Worm (Caenorhabditis elegans) whole organism, mixed stage, embryonic: Measurements from ENCODE around the gene dhs-31.

Experiments
- ces-1 ChIP-seq: fragments of 150-350 bp; optimal IDR thresholded peaks from 2 replicates; lab custom pipeline; 2014; ENCODE audit warnings: missing biosample characterization, missing genetic modification reagents, missing genetic modification characterization
- elt-1 ChIP-seq: sonication (generic microtip); optimal IDR thresholded peaks from 2 replicates; lab custom pipeline; 2017; ENCODE audit warnings: missing genetic modification characterization, mild to moderate bottlenecking, missing compliant biosample characterization, antibody characterized with exemption, moderate library complexity, borderline replicate concordance; ENCODE audit not compliant: insufficient read depth
- lin-13 ChIP-seq: fragments of 150-350 bp; optimal IDR thresholded peaks from 2 replicates; lab custom pipeline; 2014; ENCODE audit warnings: missing biosample characterization, missing genetic modification characterization
- nhr-12 ChIP-seq: fragments of 150-350 bp; optimal IDR thresholded peaks from 2 replicates; lab custom pipeline; 2014; ENCODE audit warnings: missing biosample characterization, missing genetic modification characterization
- nhr-2 ChIP-seq: fragments of 150-350 bp; optimal IDR thresholded peaks from 2 replicates; lab custom pipeline; 2014; ENCODE audit warnings: missing biosample characterization, missing genetic modification characterization
- nhr-237 ChIP-seq: fragments of 150-350 bp; optimal IDR thresholded peaks from 2 replicates; lab custom pipeline; 2014; ENCODE audit warnings: missing biosample characterization, missing genetic modification characterization
- nhr-28 ChIP-seq: fragments of 150-350 bp; optimal IDR thresholded peaks from 2 replicates; lab custom pipeline; 2014; ENCODE audit warnings: missing biosample characterization, missing genetic modification characterization
- pha-4 ChIP-seq: fragments of 150-350 bp; optimal IDR thresholded peaks from 2 replicates; lab custom pipeline; 2018; ENCODE audit warnings: missing biosample characterization, missing genetic modification reagents, missing genetic modification characterization
- snpc-4 ChIP-seq: fragments of 150-350 bp; optimal IDR thresholded peaks from 2 replicates; lab custom pipeline; 2014; ENCODE audit warnings: missing biosample characterization, missing genetic modification characterization
- tbx-8 ChIP-seq: fragments of 200-800 bp; sonication (Bioruptor generic); optimal IDR thresholded peaks from 2 replicates; lab custom pipeline; 2018; ENCODE audit warnings: mild to moderate bottlenecking, missing genetic modification characterization, moderate library complexity, missing compliant biosample characterization
- unc-62 ChIP-seq: fragments of 150-350 bp; optimal IDR thresholded peaks from 2 replicates; lab custom pipeline; 2014; ENCODE audit warnings: missing biosample characterization, missing genetic modification reagents, missing genetic modification characterization
- ztf-11 ChIP-seq: fragments of 150-350 bp; optimal IDR thresholded peaks from 2 replicates; lab custom pipeline; 2014; ENCODE audit warnings: missing biosample characterization, missing genetic modification characterization

DNA sequence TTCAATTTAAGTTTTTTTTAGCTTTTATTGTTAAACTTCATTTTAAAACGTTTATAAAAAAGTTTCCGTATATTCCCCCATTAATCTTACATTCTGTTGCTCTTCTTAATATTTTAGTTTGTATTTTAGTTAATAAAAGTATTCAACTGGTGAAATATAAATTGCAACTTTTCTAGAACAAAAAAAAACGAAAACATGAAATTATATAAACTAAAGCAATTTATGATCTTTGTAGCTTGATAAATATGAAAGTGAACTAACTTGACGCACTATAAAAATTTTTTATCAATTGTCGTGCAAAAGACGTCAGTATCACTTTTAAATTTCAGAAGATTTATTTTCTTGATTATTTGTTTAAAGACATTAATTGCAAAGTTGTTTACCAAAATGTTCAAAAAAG, 23.1 kb downstream of the dhs-31 start, which contains the start of gene F44D12.2:
- TF ChIP-seq nhr-2 (tag; lab: Kevin White, UChicago) (no peak), pha-4 (no peak), nhr-12 (no peak), tbx-8 (GFP tag; lab: Kevin White, UChicago) (no peak), unc-62 (GFP tag; lab: Kevin White, UChicago) (no peak), nhr-28 (tag; lab: Kevin White, UChicago) (no peak), elt-1 (no peak), nhr-237 (no peak), snpc-4 (tag; lab: Kevin White, UChicago) (no peak), lin-13 (no peak), ces-1 (GFP tag; lab: Kevin White, UChicago) (no peak), ztf-11 (tag; lab: Kevin White, UChicago) (no peak)
